Fruit fly (Drosophila melanogaster): ENCODE results near the gene orb2.

Gene orb2

DNA sequence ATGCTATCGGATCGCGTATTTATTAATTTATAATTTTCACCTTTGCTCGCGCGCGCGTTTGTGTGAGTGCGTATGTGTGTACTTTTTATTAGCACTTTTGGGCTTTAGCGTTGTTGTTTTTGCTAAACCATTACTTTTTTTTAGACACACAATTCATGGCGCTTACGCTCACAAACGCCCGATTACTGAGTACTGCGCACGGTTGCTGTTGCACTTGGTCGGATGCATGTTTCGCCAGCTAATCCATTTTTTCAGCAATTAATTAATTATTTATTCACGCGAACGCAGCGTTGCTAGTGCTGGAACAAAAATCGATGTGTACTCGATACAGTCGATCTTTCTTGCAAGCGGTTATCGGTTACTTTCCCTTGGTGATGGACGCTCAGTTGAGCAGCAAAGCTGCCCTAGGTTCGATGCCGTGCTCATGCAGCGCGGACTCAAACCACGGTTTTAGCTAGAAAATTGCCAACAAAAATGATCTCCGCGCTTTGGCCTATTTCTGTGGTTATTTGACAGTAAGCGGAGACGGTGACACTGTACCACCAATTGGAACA lies 43.5 kb upstream of the orb2 start, which contains the start of the genes smg and CG5087 (continued):
- TF ChIP-seq CG14014 (GFP tag; IDR thresholded peaks at IDR 0.05), result no peak
- TF ChIP-seq C15 (GFP tag; IDR thresholded peaks at IDR 0.05), result no peak
- no peak for TF ChIP-seq CG1024 (GFP tag; IDR thresholded peaks at IDR 0.05)
- TF ChIP-seq CG11504 (tag; optimal IDR thresholded peaks at IDR 0.05), result no peak
- TF ChIP-seq tx (GFP tag; optimal IDR thresholded peaks at IDR 0.05), result peak; percentile 33
- TF ChIP-seq CG2202 (tag; optimal IDR thresholded peaks at IDR 0.05), result no peak
- peak; percentile 88 for TF ChIP-seq HmgD (GFP tag; optimal IDR thresholded peaks at IDR 0.05)
- TF ChIP-seq CG16779 (GFP tag; IDR thresholded peaks at IDR 0.05), result 0 out of 2 replicates have a peak, but pooled peaks have one; percentile 18
- peak; percentile 56 for TF ChIP-seq Dp (GFP tag; optimal IDR thresholded peaks at IDR 0.05)
- TF ChIP-seq Atf6 (GFP tag; IDR thresholded peaks at IDR 0.05), result no peak
- TF ChIP-seq cad (GFP tag; optimal IDR thresholded peaks at IDR 0.05), result no peak
- peak; percentile 85 for TF ChIP-seq CG6791 (GFP tag; IDR thresholded peaks at IDR 0.05; ENCODE audit: partially characterized antibody)
- TF ChIP-seq CG2199 (GFP tag; IDR thresholded peaks at IDR 0.05), result no peak
- peak; percentile 56 for TF ChIP-seq Antp (GFP tag; optimal IDR thresholded peaks at IDR 0.05)
- TF ChIP-seq sd (tag; optimal IDR thresholded peaks at IDR 0.05), result peak; percentile 87
- peak; percentile 60; the same call in 1 of the 3 replicates for TF ChIP-seq ci (GFP tag; IDR thresholded peaks at IDR 0.05)
- TF ChIP-seq CG17361 (GFP tag; IDR thresholded peaks at IDR 0.05), result peak; percentile 11; the same call in 1 of the 3 replicates
- peak; percentile 63 for TF ChIP-seq CG16813 (GFP tag; IDR thresholded peaks at IDR 0.05; ENCODE audit: partially characterized antibody)
- TF ChIP-seq CG14710 (tag; optimal IDR thresholded peaks at IDR 0.05), result peak; percentile 83
- TF ChIP-seq Lpt (GFP tag; optimal IDR thresholded peaks at IDR 0.05), result no peak
- no peak for TF ChIP-seq dan (GFP tag; IDR thresholded peaks at IDR 0.05)
- TF ChIP-seq odd (GFP tag; optimal IDR thresholded peaks at IDR 0.05), result no peak
- peak; percentile 39 for TF ChIP-seq corto (GFP tag; optimal IDR thresholded peaks at IDR 0.05)
- TF ChIP-seq emc (GFP tag; optimal IDR thresholded peaks at IDR 0.05), result no peak
- peak; percentile 3 for TF ChIP-seq CG3281 (GFP tag; optimal IDR thresholded peaks at IDR 0.05)
- peak; percentile 64 for TF ChIP-seq Vsx1 (GFP tag; optimal IDR thresholded peaks at IDR 0.05)
- no peak for TF ChIP-seq otp (GFP tag; IDR thresholded peaks at IDR 0.05)
- peak; percentile 75 for TF ChIP-seq CG17829 (tag; optimal IDR thresholded peaks at IDR 0.05)
- TF ChIP-seq CG18599 (GFP tag; optimal IDR thresholded peaks at IDR 0.05), result no peak
- no peak for TF ChIP-seq prd (optimal IDR thresholded peaks at IDR 0.05)
- TF ChIP-seq prd (GFP tag; IDR thresholded peaks at IDR 0.05), result peak; percentile 43; the same call in 2 of the 3 replicates
- TF ChIP-seq Sry-δ (GFP tag; optimal IDR thresholded peaks at IDR 0.05), result peak; percentile 99
- TF ChIP-seq da (GFP tag; optimal IDR thresholded peaks at IDR 0.05), result peak; percentile 16
- TF ChIP-seq twi (tag; optimal IDR thresholded peaks at IDR 0.05), result no peak
- TF ChIP-seq CG1233 (GFP tag; optimal IDR thresholded peaks at IDR 0.05), result no peak
- TF ChIP-seq ac (GFP tag; optimal IDR thresholded peaks at IDR 0.05), result no peak
- peak in 1 of 2 experiments; percentile 92 for TF ChIP-seq insv (GFP tag; optimal IDR thresholded peaks at IDR 0.05)
- peak; percentile 15 for TF ChIP-seq psq (GFP tag; optimal IDR thresholded peaks at IDR 0.05)
- peak; percentile 76 for TF ChIP-seq CG12769 (tag; optimal IDR thresholded peaks at IDR 0.05)
- TF ChIP-seq CG13424 (tag; optimal IDR thresholded peaks at IDR 0.05), result peak; percentile 38
- TF ChIP-seq BEAF-32 (GFP tag; optimal IDR thresholded peaks at IDR 0.05), result peak; percentile 76
- no peak for TF ChIP-seq gcm (GFP tag; optimal IDR thresholded peaks at IDR 0.05)
- TF ChIP-seq zen (tag; optimal IDR thresholded peaks at IDR 0.05), result peak; percentile 68
- no peak for TF ChIP-seq CG6689 (GFP tag; IDR thresholded peaks at IDR 0.05)
- peak; percentile 72 for TF ChIP-seq Dad (GFP tag; optimal IDR thresholded peaks at IDR 0.05)
- no peak for TF ChIP-seq CG17385 (GFP tag; optimal IDR thresholded peaks at IDR 0.05)
- TF ChIP-seq Atf3 (GFP tag; optimal IDR thresholded peaks at IDR 0.05), result no peak
- no peak for TF ChIP-seq CG7556 (GFP tag; optimal IDR thresholded peaks at IDR 0.05)
- no peak for TF ChIP-seq CG16815 (GFP tag; optimal IDR thresholded peaks at IDR 0.05)
- TF ChIP-seq mam (GFP tag; optimal IDR thresholded peaks at IDR 0.05), result peak; percentile 72
- peak; percentile 78 for TF ChIP-seq CG15514 (GFP tag; optimal IDR thresholded peaks at IDR 0.05)

Measured in whole organism, embryonic.